Worm (Caenorhabditis elegans) whole organism, mixed stage, embryonic: ENCODE results near the gene C41H7.2.

Experiments
- elt-3 ChIP-seq: fragments of 150-350 bp; optimal IDR thresholded peaks from 2 replicates; lab custom pipeline; 2014; ENCODE audit warnings: missing biosample characterization, missing genetic modification characterization
- lin-13 ChIP-seq: fragments of 150-350 bp; optimal IDR thresholded peaks from 2 replicates; lab custom pipeline; 2014; ENCODE audit warnings: missing biosample characterization, missing genetic modification characterization
- lin-32 ChIP-seq: fragments of 200-800 bp; sonication (Bioruptor generic); optimal IDR thresholded peaks from 2 replicates; lab custom pipeline; 2018; ENCODE audit warnings: mild to moderate bottlenecking, missing genetic modification characterization, missing compliant biosample characterization
- nhr-12 ChIP-seq: fragments of 150-350 bp; optimal IDR thresholded peaks from 2 replicates; lab custom pipeline; 2014; ENCODE audit warnings: missing biosample characterization, missing genetic modification characterization
- nhr-2 ChIP-seq: fragments of 150-350 bp; optimal IDR thresholded peaks from 2 replicates; lab custom pipeline; 2014; ENCODE audit warnings: missing biosample characterization, missing genetic modification characterization
- nhr-237 ChIP-seq: fragments of 150-350 bp; optimal IDR thresholded peaks from 2 replicates; lab custom pipeline; 2014; ENCODE audit warnings: missing biosample characterization, missing genetic modification characterization
- nhr-76 ChIP-seq: sonication (generic microtip); optimal IDR thresholded peaks from 2 replicates; lab custom pipeline; 2017; ENCODE audit warnings: missing biosample characterization, missing genetic modification characterization
- pha-4 ChIP-seq: fragments of 150-350 bp; optimal IDR thresholded peaks from 2 replicates; lab custom pipeline; 2018; ENCODE audit warnings: missing biosample characterization, missing genetic modification reagents, missing genetic modification characterization
- snpc-4 ChIP-seq: fragments of 150-350 bp; optimal IDR thresholded peaks from 2 replicates; lab custom pipeline; 2014; ENCODE audit warnings: missing biosample characterization, missing genetic modification characterization
- sptf-1 ChIP-seq: sonication (generic microtip); optimal IDR thresholded peaks from 2 replicates; lab custom pipeline; 2017; ENCODE audit warnings: mild to moderate bottlenecking, missing genetic modification characterization, moderate library complexity, missing compliant biosample characterization
- unc-39 ChIP-seq: fragments of 150-350 bp; optimal IDR thresholded peaks from 2 replicates; lab custom pipeline; 2014; ENCODE audit warnings: missing biosample characterization, missing genetic modification characterization
- unc-62 ChIP-seq: fragments of 150-350 bp; optimal IDR thresholded peaks from 2 replicates; lab custom pipeline; 2014; ENCODE audit warnings: missing biosample characterization, missing genetic modification reagents, missing genetic modification characterization
- zip-8 ChIP-seq: fragments of 150-350 bp; optimal IDR thresholded peaks from 2 replicates; lab custom pipeline; 2014; ENCODE audit warnings: missing biosample characterization, missing genetic modification characterization

ce11 chrII:3043358-3043757, 28.7 kb downstream of the C41H7.2 start, which contains the start of gene B0454.8:
- TF ChIP-seq nhr-237 (tag; lab: Kevin White, UChicago) (no peak), elt-3 (no peak), nhr-76 (tag; lab: Kevin White, UChicago) (no peak), sptf-1 (tag; lab: Kevin White, UChicago) (no peak), lin-32 (GFP tag; lab: Kevin White, UChicago) (no peak), lin-13 (tag; lab: Kevin White, UChicago) (no peak), nhr-12 (no peak), pha-4 (tag; lab: Kevin White, UChicago) (no peak), unc-39 (no peak), unc-62 (no peak), zip-8 (tag; lab: Kevin White, UChicago) (no peak), snpc-4 (tag; lab: Kevin White, UChicago) (no peak), nhr-2 (tag; lab: Kevin White, UChicago) (no peak)
